Worm (Caenorhabditis elegans) whole organism, mixed stage, embryonic: ENCODE results near the gene T22F7.1.

Experiments used
- M03D4.4 ChIP-seq: sonication (generic microtip); optimal IDR thresholded peaks from 2 replicates; lab custom pipeline; 2017; ENCODE audit warnings: mild to moderate bottlenecking, missing genetic modification characterization, missing compliant biosample characterization
- ceh-39 ChIP-seq: fragments of 150-350 bp; optimal IDR thresholded peaks from 2 replicates; lab custom pipeline; 2014; ENCODE audit warnings: missing biosample characterization, missing genetic modification characterization
- ces-1 ChIP-seq: fragments of 150-350 bp; optimal IDR thresholded peaks from 2 replicates; lab custom pipeline; 2014; ENCODE audit warnings: missing biosample characterization, missing genetic modification reagents, missing genetic modification characterization
- elt-3 ChIP-seq: fragments of 150-350 bp; optimal IDR thresholded peaks from 2 replicates; lab custom pipeline; 2014; ENCODE audit warnings: missing biosample characterization, missing genetic modification characterization
- hlh-1 ChIP-seq: fragments of 150-350 bp; optimal IDR thresholded peaks from 2 replicates; lab custom pipeline; 2014; ENCODE audit warnings: missing biosample characterization, missing genetic modification reagents, missing genetic modification characterization
- lin-13 ChIP-seq: fragments of 150-350 bp; optimal IDR thresholded peaks from 2 replicates; lab custom pipeline; 2014; ENCODE audit warnings: missing biosample characterization, missing genetic modification characterization
- lsy-2 ChIP-seq: fragments of 150-350 bp; optimal IDR thresholded peaks from 2 replicates; lab custom pipeline; 2014; ENCODE audit warnings: missing biosample characterization, missing genetic modification characterization
- nhr-12 ChIP-seq: fragments of 150-350 bp; optimal IDR thresholded peaks from 2 replicates; lab custom pipeline; 2014; ENCODE audit warnings: missing biosample characterization, missing genetic modification characterization
- pha-4 ChIP-seq: fragments of 150-350 bp; optimal IDR thresholded peaks from 2 replicates; lab custom pipeline; 2018; ENCODE audit warnings: missing biosample characterization, missing genetic modification reagents, missing genetic modification characterization
- snpc-4 ChIP-seq: fragments of 150-350 bp; optimal IDR thresholded peaks from 2 replicates; lab custom pipeline; 2014; ENCODE audit warnings: missing biosample characterization, missing genetic modification characterization
- sptf-1 ChIP-seq: sonication (generic microtip); optimal IDR thresholded peaks from 2 replicates; lab custom pipeline; 2017; ENCODE audit warnings: mild to moderate bottlenecking, missing genetic modification characterization, moderate library complexity, missing compliant biosample characterization
- ztf-11 ChIP-seq: fragments of 150-350 bp; optimal IDR thresholded peaks from 2 replicates; lab custom pipeline; 2014; ENCODE audit warnings: missing biosample characterization, missing genetic modification characterization

DNA sequence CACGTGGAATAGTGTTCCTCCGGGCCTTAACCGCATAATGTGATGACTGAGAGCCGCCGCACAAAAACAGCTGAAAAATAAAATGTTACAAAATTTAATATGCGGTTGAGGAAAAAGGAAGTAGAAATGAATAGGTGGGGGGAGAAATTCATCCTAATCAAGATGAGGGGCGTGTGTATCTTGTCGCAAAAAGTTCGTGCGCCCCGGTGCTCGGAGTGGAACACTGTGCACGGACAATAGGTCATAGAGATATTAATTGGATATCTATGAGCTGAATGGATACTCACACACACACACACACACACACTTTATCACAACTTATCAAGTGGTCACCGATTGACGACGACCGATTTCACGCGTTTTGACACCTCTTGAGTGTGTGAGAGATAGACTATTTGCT, 17.9 kb upstream of the T22F7.1 start, which contains the start of gene T22F7.3:
- TF ChIP-seq pha-4 (tag; lab: Kevin White, UChicago) (no peak), ces-1 (GFP tag; lab: Kevin White, UChicago) (no peak), snpc-4 (tag; lab: Kevin White, UChicago) (no peak), nhr-12 (tag; lab: Kevin White, UChicago) (no peak), ceh-39 (tag; lab: Kevin White, UChicago) (no peak), M03D4.4 (no peak), hlh-1 (no peak), sptf-1 (tag; lab: Kevin White, UChicago) (no peak), lsy-2 (tag; lab: Kevin White, UChicago) (no peak), ztf-11 (tag; lab: Kevin White, UChicago) (no peak), elt-3 (no peak), lin-13 (no peak)
